Worm (Caenorhabditis elegans) whole organism, early embryonic: ENCODE results near the gene C33H5.1.

ENCODE experiments used
- F13C5.2 ChIP-seq: sonication (generic microtip); optimal IDR thresholded peaks from 2 replicates; lab custom pipeline; 2017; ENCODE audit warnings: mild to moderate bottlenecking, missing genetic modification characterization, inconsistent platforms, missing compliant biosample characterization
- ama-1 ChIP-seq: fragments of 150-350 bp; optimal IDR thresholded peaks from 2 replicates; lab custom pipeline; 2014
- ceh-13 ChIP-seq: fragments of 200-800 bp; sonication (Bioruptor generic); optimal IDR thresholded peaks from 2 replicates; lab custom pipeline; 2018; ENCODE audit warnings: mild to moderate bottlenecking, missing genetic modification characterization, missing compliant biosample characterization
- ceh-36 ChIP-seq: sonication (generic microtip); optimal IDR thresholded peaks from 2 replicates; lab custom pipeline; 2016; ENCODE audit warnings: missing genetic modification characterization, inconsistent platforms, missing compliant biosample characterization
- hmbx-1 ChIP-seq: sonication (generic microtip); optimal IDR thresholded peaks from 2 replicates; lab custom pipeline; 2016; ENCODE audit warnings: mild to moderate bottlenecking, missing genetic modification characterization, missing compliant biosample characterization
- hmg-4 ChIP-seq: fragments of 200-800 bp; sonication (Bioruptor generic); optimal IDR thresholded peaks from 2 replicates; lab custom pipeline; 2018; ENCODE audit warnings: mild to moderate bottlenecking, missing genetic modification characterization, missing compliant biosample characterization
- scrt-1 ChIP-seq: fragments of 200-800 bp; sonication (Bioruptor generic); IDR thresholded peaks from 2 replicates; pipeline ENCODE4 v1.3.6; 2022; ENCODE audit warnings: missing genetic modification characterization, missing compliant biosample characterization
- sea-1 ChIP-seq: fragments of 200-800 bp; sonication (Bioruptor generic); conservative IDR thresholded peaks from 2 replicates; pipeline ENCODE4 v1.3.6; 2022; ENCODE audit warnings: missing genetic modification characterization, missing compliant biosample characterization

- TF ChIP-seq ama-1 (lab: Kevin White, UChicago) = peak; percentile 67
- TF ChIP-seq scrt-1 (GFP tag; lab: Robert Waterston, UW) = no peak
- TF ChIP-seq ceh-13 (GFP tag; lab: Kevin White, UChicago) = no peak
- no peak for TF ChIP-seq F13C5.2
- TF ChIP-seq ceh-36 (tag; lab: Kevin White, UChicago) = no peak
- TF ChIP-seq hmbx-1 (tag; lab: Kevin White, UChicago) = no peak
- TF ChIP-seq hmg-4 (GFP tag; lab: Kevin White, UChicago) = no peak
- TF ChIP-seq sea-1 = 0 out of 2 replicates have a peak, but pooled peaks have one; percentile 21
These were observed 19.2 kb upstream of the C33H5.1 start, which contains the start of gene imp-3 for ce11 chrIV:7789521-7789949.
